Fruit fly (Drosophila melanogaster) whole organism, embryonic: ENCODE results near the gene lectin-29Ca.
A peak's percentile ranks its signal among the peaks of the same experiment; 100 is the strongest.

Experiments used
- Adf1 ChIP-seq: fragments of 200-800 bp; sonication (Bioruptor generic); IDR thresholded peaks from 2 replicates; pipeline ENCODE4 v1.3.6; 2022; ENCODE audit warnings: missing biosample characterization, missing genetic modification characterization
- CG10209 ChIP-seq: fragments of 200-800 bp; sonication (Bioruptor generic); optimal IDR thresholded peaks from 3 replicates; lab custom pipeline; 2017; ENCODE audit warnings: missing biosample characterization, mild to moderate bottlenecking, missing genetic modification characterization, missing genetic modification reagents
- CG10431 ChIP-seq: fragments of 200-800 bp; sonication (Bioruptor generic); optimal IDR thresholded peaks from 3 replicates; lab custom pipeline; 2018; ENCODE audit warnings: missing biosample characterization, mild to moderate bottlenecking, missing genetic modification characterization
- CG10959 ChIP-seq: fragments of 200-800 bp; sonication (Bioruptor generic); IDR thresholded peaks from 2 replicates; pipeline ENCODE4 v1.3.6; 2022; ENCODE audit warnings: missing biosample characterization, missing genetic modification characterization
- CG11696 ChIP-seq: fragments of 200-800 bp; sonication (Bioruptor generic); IDR thresholded peaks from 2 replicates; pipeline ENCODE4 v1.3.6; 2022; ENCODE audit warnings: missing biosample characterization, missing genetic modification characterization
- CG12071 ChIP-seq: fragments of 200-800 bp; sonication (Bioruptor generic); optimal IDR thresholded peaks from 3 replicates; lab custom pipeline; 2018; ENCODE audit warnings: missing biosample characterization, mild to moderate bottlenecking, missing genetic modification characterization
- CG12236 ChIP-seq: fragments of 200-800 bp; sonication (Bioruptor generic); optimal IDR thresholded peaks from 2 replicates; lab custom pipeline; 2016; ENCODE audit warnings: missing biosample characterization, missing genetic modification characterization
- CG13624 ChIP-seq: fragments of 200-800 bp; sonication (Bioruptor generic); optimal IDR thresholded peaks from 2 replicates; lab custom pipeline; 2016; ENCODE audit warnings: missing biosample characterization, missing genetic modification characterization
- CG15011 ChIP-seq: fragments of 200-800 bp; sonication (Bioruptor generic); optimal IDR thresholded peaks from 3 replicates; lab custom pipeline; 2018; ENCODE audit warnings: missing biosample characterization, mild to moderate bottlenecking, missing genetic modification characterization
- CG15269 ChIP-seq: fragments of 200-800 bp; sonication (Bioruptor generic); optimal IDR thresholded peaks from 2 replicates; lab custom pipeline; 2018; ENCODE audit warnings: missing biosample characterization, mild to moderate bottlenecking, missing genetic modification characterization, moderate library complexity
- CG1529 ChIP-seq: fragments of 200-800 bp; sonication (Bioruptor generic); optimal IDR thresholded peaks from 3 replicates; lab custom pipeline; 2018; ENCODE audit warnings: missing biosample characterization, missing genetic modification characterization
- CG16815 ChIP-seq: fragments of 200-800 bp; sonication (Bioruptor generic); optimal IDR thresholded peaks from 3 replicates; lab custom pipeline; 2017; ENCODE audit warnings: missing biosample characterization, mild to moderate bottlenecking, missing genetic modification characterization
- CG17359 ChIP-seq: fragments of 200-800 bp; sonication (Bioruptor generic); optimal IDR thresholded peaks from 3 replicates; lab custom pipeline; 2018; ENCODE audit warnings: missing biosample characterization, mild to moderate bottlenecking, missing genetic modification characterization, moderate library complexity
- CG17385 ChIP-seq: fragments of 200-800 bp; sonication (Bioruptor generic); optimal IDR thresholded peaks from 3 replicates; lab custom pipeline; 2018; ENCODE audit warnings: missing biosample characterization, mild to moderate bottlenecking, missing genetic modification characterization
- CG2199 ChIP-seq: fragments of 200-800 bp; sonication (Bioruptor generic); IDR thresholded peaks from 3 replicates; pipeline ENCODE4 v1.3.6; 2022; ENCODE audit warnings: missing biosample characterization, missing genetic modification characterization
- CG2889 ChIP-seq: fragments of 200-800 bp; sonication (Bioruptor generic); IDR thresholded peaks from 3 replicates; pipeline ENCODE4 v1.3.6; 2022; ENCODE audit warnings: missing biosample characterization, missing genetic modification characterization
- CG31224 ChIP-seq: fragments of 200-800 bp; sonication (Bioruptor generic); IDR thresholded peaks from 2 replicates; pipeline ENCODE4 v1.3.6; 2022; ENCODE audit warnings: missing biosample characterization, missing genetic modification characterization
- CG33213 ChIP-seq: fragments of 200-800 bp; sonication (Bioruptor generic); optimal IDR thresholded peaks from 3 replicates; lab custom pipeline; 2016; ENCODE audit warnings: missing biosample characterization, missing genetic modification characterization
- CG34422 ChIP-seq: fragments of 200-800 bp; sonication (Bioruptor generic); IDR thresholded peaks from 3 replicates; pipeline ENCODE4 v1.3.6; 2022; ENCODE audit warnings: missing biosample characterization, missing genetic modification characterization
- CG3838 ChIP-seq: fragments of 200-800 bp; sonication (Bioruptor generic); optimal IDR thresholded peaks from 3 replicates; lab custom pipeline; 2016; ENCODE audit warnings: missing biosample characterization, missing genetic modification characterization
- CG42726 ChIP-seq: fragments of 200-800 bp; sonication (Bioruptor generic); IDR thresholded peaks from 2 replicates; pipeline ENCODE4 v1.3.6; 2022; ENCODE audit warnings: missing biosample characterization, missing genetic modification characterization; ENCODE audit not compliant: partially characterized antibody
- CG7928 ChIP-seq: fragments of 200-800 bp; sonication (Bioruptor generic); optimal IDR thresholded peaks from 2 replicates; lab custom pipeline; 2017; ENCODE audit warnings: missing biosample characterization, mild to moderate bottlenecking, missing genetic modification characterization
- CG8388 ChIP-seq: fragments of 200-800 bp; sonication (Bioruptor generic); optimal IDR thresholded peaks from 2 replicates; lab custom pipeline; 2019; ENCODE audit warnings: missing biosample characterization, mild to moderate bottlenecking, missing genetic modification characterization, moderate library complexity
- CG9727 ChIP-seq: fragments of 200-800 bp; sonication (Bioruptor generic); optimal IDR thresholded peaks from 3 replicates; lab custom pipeline; 2017; ENCODE audit warnings: missing biosample characterization, mild to moderate bottlenecking, missing genetic modification characterization
- CG9932 ChIP-seq: fragments of 200-800 bp; sonication (Bioruptor generic); IDR thresholded peaks from 2 replicates; pipeline ENCODE4 v1.3.6; 2022; ENCODE audit warnings: missing biosample characterization, missing genetic modification characterization
- Dip2 ChIP-seq: fragments of 200-800 bp; sonication (Bioruptor generic); IDR thresholded peaks from 2 replicates; pipeline ENCODE4 v1.3.6; 2022; ENCODE audit warnings: missing biosample characterization, missing genetic modification characterization
- Gsc ChIP-seq: fragments of 200-800 bp; sonication (Bioruptor generic); IDR thresholded peaks from 2 replicates; pipeline ENCODE4 v1.3.6; 2022; ENCODE audit warnings: missing biosample characterization, missing genetic modification characterization
- HLH54F ChIP-seq: fragments of 200-800 bp; sonication (Bioruptor generic); optimal IDR thresholded peaks from 3 replicates; lab custom pipeline; 2016; ENCODE audit warnings: missing biosample characterization, missing genetic modification characterization
- HmgZ ChIP-seq: fragments of 200-800 bp; sonication (Bioruptor generic); optimal IDR thresholded peaks from 2 replicates; lab custom pipeline; 2018; ENCODE audit warnings: missing biosample characterization, mild to moderate bottlenecking, missing genetic modification characterization
- Hsf ChIP-seq: fragments of 200-800 bp; sonication (Bioruptor generic); optimal IDR thresholded peaks from 3 replicates; lab custom pipeline; 2016; ENCODE audit warnings: missing biosample characterization, missing genetic modification characterization
- Jarid2 ChIP-seq: fragments of 200-800 bp; sonication (Bioruptor generic); optimal IDR thresholded peaks from 3 replicates; lab custom pipeline; 2017; ENCODE audit warnings: mild to moderate bottlenecking, missing biosample characterization, missing genetic modification reagents, missing genetic modification characterization
- Mes4 ChIP-seq: fragments of 200-800 bp; sonication (Bioruptor generic); optimal IDR thresholded peaks from 2 replicates; lab custom pipeline; 2016; ENCODE audit warnings: missing biosample characterization, missing genetic modification characterization
- Neu2 ChIP-seq: fragments of 200-800 bp; sonication (Bioruptor generic); optimal IDR thresholded peaks from 3 replicates; lab custom pipeline; 2016; ENCODE audit warnings: missing biosample characterization, missing genetic modification characterization, borderline replicate concordance
- Sox100B ChIP-seq: fragments of 200-800 bp; sonication (Bioruptor generic); optimal IDR thresholded peaks from 3 replicates; lab custom pipeline; 2018; ENCODE audit warnings: missing biosample characterization, mild to moderate bottlenecking, missing genetic modification characterization
- Spps ChIP-seq: fragments of 200-800 bp; sonication (Bioruptor generic); optimal IDR thresholded peaks from 2 replicates; lab custom pipeline; 2018; ENCODE audit warnings: missing biosample characterization, mild to moderate bottlenecking, missing genetic modification characterization
- abd-A ChIP-seq: fragments of 200-800 bp; sonication (Bioruptor generic); optimal IDR thresholded peaks from 3 replicates; lab custom pipeline; 2019; ENCODE audit warnings: missing biosample characterization, mild to moderate bottlenecking, missing genetic modification characterization, moderate library complexity
- bcd ChIP-seq: fragments of 200-800 bp; sonication (Bioruptor generic); optimal IDR thresholded peaks from 2 replicates; lab custom pipeline; 2017; ENCODE audit warnings: missing biosample characterization, mild to moderate bottlenecking, missing genetic modification characterization
- caup ChIP-seq: fragments of 200-800 bp; sonication (Bioruptor generic); optimal IDR thresholded peaks from 3 replicates; lab custom pipeline; 2017; ENCODE audit warnings: missing biosample characterization, mild to moderate bottlenecking, missing genetic modification characterization, moderate library complexity; ENCODE audit not compliant: severe bottlenecking
- chm ChIP-seq: fragments of 200-800 bp; sonication (Bioruptor generic); IDR thresholded peaks from 2 replicates; pipeline ENCODE4 v1.3.6; 2022; ENCODE audit warnings: missing biosample characterization, missing genetic modification characterization
- ci ChIP-seq: fragments of 200-800 bp; sonication (Bioruptor generic); IDR thresholded peaks from 3 replicates; pipeline ENCODE4 v1.3.6; 2022; ENCODE audit warnings: missing biosample characterization, missing genetic modification characterization
- emc ChIP-seq: fragments of 200-800 bp; sonication (Bioruptor generic); optimal IDR thresholded peaks from 2 replicates; lab custom pipeline; 2016; ENCODE audit warnings: missing biosample characterization, missing genetic modification characterization
- gsb-n ChIP-seq: fragments of 200-800 bp; sonication (Bioruptor generic); optimal IDR thresholded peaks from 3 replicates; lab custom pipeline; 2018; ENCODE audit warnings: missing biosample characterization, mild to moderate bottlenecking, missing genetic modification characterization
- gt ChIP-seq: fragments of 200-800 bp; sonication (Bioruptor generic); IDR thresholded peaks from 2 replicates; pipeline ENCODE4 v1.3.6; 2022; ENCODE audit warnings: missing biosample characterization, missing genetic modification characterization
- mam ChIP-seq: fragments of 200-800 bp; sonication (Bioruptor generic); optimal IDR thresholded peaks from 3 replicates; lab custom pipeline; 2016; ENCODE audit warnings: missing biosample characterization, missing genetic modification characterization
- nerfin-1 ChIP-seq: fragments of 200-800 bp; sonication (Bioruptor generic); optimal IDR thresholded peaks from 3 replicates; lab custom pipeline; 2019; ENCODE audit warnings: missing biosample characterization, mild to moderate bottlenecking, missing genetic modification characterization, moderate library complexity
- repo ChIP-seq: fragments of 200-800 bp; sonication (Bioruptor generic); optimal IDR thresholded peaks from 2 replicates; lab custom pipeline; 2016; ENCODE audit warnings: missing biosample characterization, missing genetic modification characterization
- ro ChIP-seq: fragments of 200-800 bp; sonication (Bioruptor generic); IDR thresholded peaks from 2 replicates; pipeline ENCODE4 v1.3.6; 2022; ENCODE audit warnings: missing biosample characterization, missing genetic modification characterization
- tio ChIP-seq: fragments of 200-800 bp; sonication (Bioruptor generic); optimal IDR thresholded peaks from 2 replicates; lab custom pipeline; 2017; ENCODE audit warnings: missing biosample characterization, missing genetic modification characterization, inconsistent platforms
- trem ChIP-seq: fragments of 200-800 bp; optimal IDR thresholded peaks from 3 replicates; lab custom pipeline; 2019; ENCODE audit warnings: missing biosample characterization, mild to moderate bottlenecking, missing genetic modification characterization, moderate library complexity
- unpg ChIP-seq: fragments of 200-800 bp; sonication (Bioruptor generic); optimal IDR thresholded peaks from 3 replicates; lab custom pipeline; 2018; ENCODE audit warnings: missing biosample characterization, mild to moderate bottlenecking, missing genetic modification characterization, moderate library complexity
- usp ChIP-seq: fragments of >200 bp; optimal IDR thresholded peaks from 2 replicates; lab custom pipeline; 2017; ENCODE audit warnings: missing biosample characterization, missing genetic modification characterization

The lectin-29Ca gene

dm6 chr2L:8376717-8377116 lies 17.4 kb downstream of the lectin-29Ca start, which contains the start of the genes CG13390 and CG17294 (continued):
- TF ChIP-seq Jarid2 (GFP tag; lab: Kevin White, UChicago) (peak; percentile 95), gt (GFP tag; lab: Robert Waterston, UW) (peak; percentile 99), CG2199 (GFP tag; lab: Robert Waterston, UW) (peak; percentile 99), HmgZ (tag; lab: Kevin White, UChicago) (peak; percentile 100), CG33213 (peak; percentile 93), CG13624 (GFP tag; lab: Kevin White, UChicago) (peak; percentile 97), emc (GFP tag; lab: Kevin White, UChicago) (peak; percentile 91), CG1529 (peak; percentile 99), trem (tag; lab: Kevin White, UChicago) (peak; percentile 97), repo (GFP tag; lab: Kevin White, UChicago) (peak; percentile 86), chm (GFP tag; lab: Robert Waterston, UW) (peak; percentile 99), CG7928 (peak; percentile 87), CG10431 (GFP tag; lab: Kevin White, UChicago) (peak; percentile 97), caup (GFP tag; lab: Kevin White, UChicago) (peak; percentile 99), Spps (tag; lab: Kevin White, UChicago) (peak; percentile 99), CG9727 (GFP tag; lab: Kevin White, UChicago) (peak; percentile 99), unpg (peak; percentile 100), tio (peak; percentile 98), CG12236 (peak; percentile 85), abd-A (tag; lab: Kevin White, UChicago) (peak; percentile 98), CG12071 (GFP tag; lab: Kevin White, UChicago) (peak; percentile 99), CG10959 (GFP tag; lab: Robert Waterston, UW) (peak; percentile 99), Mes4 (peak; percentile 84), Sox100B (peak; percentile 99), CG3838 (GFP tag; lab: Kevin White, UChicago) (peak; percentile 96), gsb-n (peak; percentile 99), ci (GFP tag; lab: Robert Waterston, UW) (peak; percentile 100), CG8388 (GFP tag; lab: Kevin White, UChicago) (peak; percentile 99), bcd (peak; percentile 99), CG9932 (peak; percentile 100), Dip2 (GFP tag; lab: Robert Waterston, UW) (peak; percentile 79), CG16815 (GFP tag; lab: Kevin White, UChicago) (peak; percentile 99), CG17359 (peak; percentile 100), Gsc (GFP tag; lab: Robert Waterston, UW) (peak; percentile 98), Neu2 (GFP tag; lab: Kevin White, UChicago) (peak; percentile 36), CG17385 (GFP tag; lab: Kevin White, UChicago) (peak; percentile 99), CG42726 (GFP tag; lab: Robert Waterston, UW) (peak; percentile 63), ro (GFP tag; lab: Robert Waterston, UW) (peak; percentile 99), CG15011 (GFP tag; lab: Kevin White, UChicago) (peak; percentile 99), CG34422 (GFP tag; lab: Robert Waterston, UW) (peak; percentile 100), nerfin-1 (peak; percentile 99), Adf1 (GFP tag; lab: Robert Waterston, UW) (peak; percentile 93), CG11696 (peak; percentile 98), HLH54F (GFP tag; lab: Kevin White, UChicago) (peak; percentile 95), CG15269 (peak; percentile 100), Hsf (peak; percentile 98), CG2889 (peak; percentile 99), CG10209 (GFP tag; lab: Kevin White, UChicago) (peak; percentile 99), mam (GFP tag; lab: Kevin White, UChicago) (peak; percentile 97), CG31224 (GFP tag; lab: Robert Waterston, UW) (peak; percentile 99), usp (GFP tag; lab: Kevin White, UChicago) (no peak)
